Fruit fly (Drosophila melanogaster): ENCODE data around the gene OXA1L.
A peak's percentile ranks its signal among the peaks of the same experiment; 100 is the strongest.

The OXA1L gene

DNA sequence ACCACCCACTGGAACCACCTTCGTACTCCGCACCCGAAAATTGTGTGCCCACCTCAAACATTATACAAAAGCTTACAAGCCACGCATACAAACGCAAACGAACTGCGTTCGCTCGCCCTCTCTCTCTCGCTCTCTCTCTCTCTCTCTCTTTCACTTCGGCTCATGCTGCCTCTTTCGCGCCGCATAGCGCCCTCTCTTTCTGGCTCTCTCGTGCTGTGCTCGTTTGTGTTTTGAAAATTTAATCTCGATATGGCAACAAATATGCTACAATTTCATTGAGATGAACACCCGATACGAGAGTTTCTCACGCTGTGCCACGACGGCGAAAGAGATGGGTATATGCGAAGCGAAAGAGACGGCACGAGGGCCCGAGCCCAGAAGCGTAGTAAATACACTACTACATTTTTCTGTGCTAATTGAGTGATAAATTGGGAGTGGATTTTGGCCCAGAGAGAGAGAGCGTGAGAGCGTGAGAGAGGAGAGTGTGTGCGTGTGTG, 29.7 kb downstream of the OXA1L start (continued):
- TF ChIP-seq Hr3 (GFP tag; optimal IDR thresholded peaks at IDR 0.05), result no peak
- peak; percentile 64 for TF ChIP-seq sqz (GFP tag; optimal IDR thresholded peaks at IDR 0.05)
- TF ChIP-seq sob (GFP tag; IDR thresholded peaks at IDR 0.05), result peak; percentile 57; the same call in 1 of the 2 replicates
- no peak for TF ChIP-seq CG3281 (GFP tag; optimal IDR thresholded peaks at IDR 0.05)
- peak; percentile 14 for TF ChIP-seq Dip3 (GFP tag; optimal IDR thresholded peaks at IDR 0.05)
- TF ChIP-seq fu2 (GFP tag; optimal IDR thresholded peaks at IDR 0.05), result no peak
- no peak for TF ChIP-seq Ravus (GFP tag; IDR thresholded peaks at IDR 0.05)
- no peak for TF ChIP-seq CG2678 (tag; optimal IDR thresholded peaks at IDR 0.05)
- TF ChIP-seq CG17359 (tag; optimal IDR thresholded peaks at IDR 0.05), result peak; percentile 8
- no peak for TF ChIP-seq Sox102F (GFP tag; optimal IDR thresholded peaks at IDR 0.05)
- peak; percentile 47 for TF ChIP-seq nom (GFP tag; optimal IDR thresholded peaks at IDR 0.05)
- TF ChIP-seq zf30C (GFP tag; optimal IDR thresholded peaks at IDR 0.05), result peak; percentile 48
- TF ChIP-seq hbn (GFP tag; IDR thresholded peaks at IDR 0.05; ENCODE audit: partially characterized antibody), result no peak
- TF ChIP-seq ranshi (GFP tag; IDR thresholded peaks at IDR 0.05), result peak; percentile 19; the same call in 1 of the 2 replicates
- TF ChIP-seq CG17829 (tag; optimal IDR thresholded peaks at IDR 0.05), result peak; percentile 69
- peak; percentile 40; the same call in 1 of the 2 replicates for TF ChIP-seq unc-4 (GFP tag; IDR thresholded peaks at IDR 0.05; ENCODE audit: partially characterized antibody)
- peak; percentile 24 for TF ChIP-seq CG17385 (GFP tag; optimal IDR thresholded peaks at IDR 0.05)
- peak; percentile 48; the same call in 1 of the 2 replicates for TF ChIP-seq nerfin-2 (GFP tag; IDR thresholded peaks at IDR 0.05; ENCODE audit: partially characterized antibody)
- peak; percentile 65 for TF ChIP-seq CG3838 (GFP tag; optimal IDR thresholded peaks at IDR 0.05)
- TF ChIP-seq gcm2 (GFP tag; optimal IDR thresholded peaks at IDR 0.05), result no peak
- peak in 1 of 2 experiments; percentile 72 for TF ChIP-seq Hr78 (GFP tag; optimal IDR thresholded peaks at IDR 0.05)
- 0 out of 3 replicates have a peak, but pooled peaks have one; percentile 13 for TF ChIP-seq CG16813 (GFP tag; IDR thresholded peaks at IDR 0.05; ENCODE audit: partially characterized antibody)
- TF ChIP-seq hb (GFP tag; IDR thresholded peaks at IDR 0.05; ENCODE audit: partially characterized antibody), result no peak
- peak; percentile 50 for TF ChIP-seq Six4 (GFP tag; optimal IDR thresholded peaks at IDR 0.05)
- TF ChIP-seq grn (GFP tag; optimal IDR thresholded peaks at IDR 0.05), result peak; percentile 100
- TF ChIP-seq Drgx (GFP tag; IDR thresholded peaks at IDR 0.05), result peak; percentile 67
- peak; percentile 96 for TF ChIP-seq z (GFP tag; IDR thresholded peaks at IDR 0.05)
- TF ChIP-seq CG4360 (GFP tag; IDR thresholded peaks at IDR 0.05), result peak; percentile 68
- TF ChIP-seq Hr51 (GFP tag; optimal IDR thresholded peaks at IDR 0.05), result peak; percentile 37 to 53
- TF ChIP-seq CG11456 (GFP tag; IDR thresholded peaks at IDR 0.05), result no peak
- TF ChIP-seq CG15514 (GFP tag; optimal IDR thresholded peaks at IDR 0.05), result peak; percentile 15
- TF ChIP-seq Side (GFP tag; optimal IDR thresholded peaks at IDR 0.05), result peak; percentile 50
- TF ChIP-seq CG6689 (GFP tag; IDR thresholded peaks at IDR 0.05), result no peak
- TF ChIP-seq CG13287 (GFP tag; IDR thresholded peaks at IDR 0.05; ENCODE audit: partially characterized antibody), result peak; percentile 56; the same call in 1 of the 2 replicates
- peak; percentile 42 for TF ChIP-seq lab (GFP tag; optimal IDR thresholded peaks at IDR 0.05)
- TF ChIP-seq Xbp1 (GFP tag; optimal IDR thresholded peaks at IDR 0.05), result no peak
- TF ChIP-seq Usf (GFP tag; optimal IDR thresholded peaks at IDR 0.05), result no peak
- peak; percentile 22; the same call in 1 of the 4 replicates for TF ChIP-seq Dll (GFP tag; IDR thresholded peaks at IDR 0.05; ENCODE audit: partially characterized antibody)
- 0 out of 2 replicates have a peak, but pooled peaks have one; percentile 11 for TF ChIP-seq Ptx1 (GFP tag; IDR thresholded peaks at IDR 0.05)
- TF ChIP-seq CG34376 (GFP tag; optimal IDR thresholded peaks at IDR 0.05), result peak; percentile 36
- peak; percentile 19 for TF ChIP-seq ems (GFP tag; optimal IDR thresholded peaks at IDR 0.05)
- peak; percentile 20 for TF ChIP-seq CG2202 (tag; optimal IDR thresholded peaks at IDR 0.05)
- peak; percentile 71 for TF ChIP-seq CHES-1-like (GFP tag; optimal IDR thresholded peaks at IDR 0.05)
- peak; percentile 11 for TF ChIP-seq B-H2 (GFP tag; optimal IDR thresholded peaks at IDR 0.05)
- TF ChIP-seq CG7786 (GFP tag; optimal IDR thresholded peaks at IDR 0.05), result peak; percentile 12
- TF ChIP-seq sug (tag; optimal IDR thresholded peaks at IDR 0.05), result peak; percentile 69
- peak; percentile 79 for TF ChIP-seq D (optimal IDR thresholded peaks at IDR 0.05)
- TF ChIP-seq D (GFP tag; optimal IDR thresholded peaks at IDR 0.05), result peak; percentile 62
- peak; percentile 99 for TF ChIP-seq CG2199 (GFP tag; IDR thresholded peaks at IDR 0.05)
